Worm (Caenorhabditis elegans) whole organism, L4/young adult: ENCODE measurements around the gene pgl-2.

Source experiments
- W03F9.2 ChIP-seq: fragments of 150-350 bp; optimal IDR thresholded peaks from 2 replicates; lab custom pipeline; 2014; ENCODE audit warnings: missing biosample characterization, missing genetic modification characterization
- him-1 ChIP-seq: sonication (generic microtip); optimal IDR thresholded peaks from 2 replicates; lab custom pipeline; 2016; ENCODE audit warnings: missing genotype, missing genetic modification reagents, missing genetic modification characterization, missing compliant biosample characterization

DNA sequence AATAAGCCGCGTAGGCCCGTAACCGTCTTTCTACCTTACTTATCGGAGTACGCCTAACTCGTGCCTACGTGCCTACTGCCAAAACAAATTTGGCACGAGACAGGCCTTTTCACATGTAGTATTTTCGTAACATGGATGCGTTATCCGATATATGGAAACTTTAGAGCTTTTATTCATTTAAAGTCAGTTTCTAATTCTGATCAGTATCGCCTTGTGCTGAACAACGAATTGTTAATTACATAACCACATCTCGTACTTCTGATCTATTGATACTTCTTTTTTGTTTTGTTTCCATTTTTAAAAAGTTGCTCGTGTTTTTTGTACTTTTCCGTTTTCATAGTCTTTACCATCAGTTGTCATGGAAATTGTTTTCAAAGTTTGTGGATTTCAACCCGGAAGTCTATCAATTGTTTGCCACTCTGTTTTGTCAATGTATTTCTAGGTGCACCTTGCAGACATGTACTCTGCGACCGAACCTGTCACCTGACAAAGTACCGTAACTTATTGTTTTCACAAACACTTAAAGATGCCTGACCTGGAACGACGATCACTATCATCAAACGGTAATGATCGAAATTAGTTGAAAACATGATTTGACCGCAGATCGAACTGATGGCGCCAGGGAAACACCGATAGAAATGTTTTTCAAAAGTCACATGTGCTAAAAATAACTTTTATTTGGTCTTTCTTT is 17.4 kb downstream of the pgl-2 start:
- TF ChIP-seq W03F9.2 (tag; lab: Kevin White, UChicago) (no peak), him-1 (tag; lab: Kevin White, UChicago) (no peak)
